Worm (Caenorhabditis elegans): Measurements from ENCODE around the gene Y40C7B.4.

The Y40C7B.4 gene

DNA sequence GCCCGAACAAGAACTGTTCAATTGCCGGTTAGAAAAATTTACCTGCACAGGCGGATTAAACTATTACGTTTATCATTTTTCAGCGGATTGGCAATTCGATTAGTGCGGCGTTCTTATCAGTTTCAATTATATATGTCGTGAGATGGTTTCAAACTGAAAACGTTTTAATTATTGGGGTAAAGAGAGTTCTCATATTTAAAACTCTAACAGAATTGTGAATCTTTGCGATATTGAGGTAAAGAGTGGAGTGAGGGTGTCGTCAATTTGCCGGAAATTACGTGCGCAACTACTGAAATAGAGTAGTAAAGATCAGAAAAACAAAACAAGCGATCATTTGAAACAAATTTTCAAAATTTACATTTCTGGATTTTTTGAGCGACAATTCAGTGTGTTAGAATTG, 26.5 kb downstream of the Y40C7B.4 start, which contains the start of gene T25G12.6:
TSS of gene T25G12.6 (minus strand) at position 101 of the 400 bp plus-strand sequence.
- TF ChIP-seq pqm-1 (tag; optimal IDR thresholded peaks at IDR 0.05), result no peak
- no peak for TF ChIP-seq hlh-15 (tag; optimal IDR thresholded peaks at IDR 0.05)
- TF ChIP-seq syd-9 (tag; optimal IDR thresholded peaks at IDR 0.05), result no peak
- TF ChIP-seq T23F11.4 (GFP tag; optimal IDR thresholded peaks at IDR 0.05), result no peak
- no peak for TF ChIP-seq lim-6 (tag; optimal IDR thresholded peaks at IDR 0.05)
- no peak for TF ChIP-seq ceh-34 (tag; optimal IDR thresholded peaks at IDR 0.05)
- TF ChIP-seq tbx-7 (tag; optimal IDR thresholded peaks at IDR 0.05), result no peak
- no peak for TF ChIP-seq ttx-3 (tag; optimal IDR thresholded peaks at IDR 0.05)
- no peak for TF ChIP-seq mec-3 (tag; optimal IDR thresholded peaks at IDR 0.05; ENCODE audit: borderline replicate concordance)
- TF ChIP-seq madf-2 (tag; optimal IDR thresholded peaks at IDR 0.05), result no peak
- TF ChIP-seq unc-86 (tag; optimal IDR thresholded peaks at IDR 0.05), result no peak
- no peak for TF ChIP-seq K02D7.2 (tag; optimal IDR thresholded peaks at IDR 0.05)

DNA sequence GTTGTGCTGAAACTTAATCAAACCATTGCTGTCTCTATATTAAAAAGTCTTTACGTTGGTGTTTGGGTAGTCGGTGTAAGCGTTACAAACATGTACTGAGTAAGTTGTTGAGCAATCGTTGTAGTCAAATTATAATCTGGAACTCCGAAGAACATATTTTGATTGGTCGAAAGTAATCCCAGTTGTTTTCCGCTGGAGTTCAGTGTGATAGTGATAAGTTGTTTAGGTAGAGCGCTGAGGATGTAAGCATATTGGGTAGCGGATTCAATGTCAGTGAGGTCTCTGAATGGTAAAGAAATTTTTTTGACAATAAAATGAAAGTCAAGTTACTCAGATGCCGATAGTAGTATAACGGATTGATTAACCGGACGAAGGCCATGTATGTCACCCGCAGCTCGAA, 29.2 kb downstream of the Y40C7B.4 start:
- TF ChIP-seq nfya-1 (tag; optimal IDR thresholded peaks at IDR 0.05), result no peak

DNA sequence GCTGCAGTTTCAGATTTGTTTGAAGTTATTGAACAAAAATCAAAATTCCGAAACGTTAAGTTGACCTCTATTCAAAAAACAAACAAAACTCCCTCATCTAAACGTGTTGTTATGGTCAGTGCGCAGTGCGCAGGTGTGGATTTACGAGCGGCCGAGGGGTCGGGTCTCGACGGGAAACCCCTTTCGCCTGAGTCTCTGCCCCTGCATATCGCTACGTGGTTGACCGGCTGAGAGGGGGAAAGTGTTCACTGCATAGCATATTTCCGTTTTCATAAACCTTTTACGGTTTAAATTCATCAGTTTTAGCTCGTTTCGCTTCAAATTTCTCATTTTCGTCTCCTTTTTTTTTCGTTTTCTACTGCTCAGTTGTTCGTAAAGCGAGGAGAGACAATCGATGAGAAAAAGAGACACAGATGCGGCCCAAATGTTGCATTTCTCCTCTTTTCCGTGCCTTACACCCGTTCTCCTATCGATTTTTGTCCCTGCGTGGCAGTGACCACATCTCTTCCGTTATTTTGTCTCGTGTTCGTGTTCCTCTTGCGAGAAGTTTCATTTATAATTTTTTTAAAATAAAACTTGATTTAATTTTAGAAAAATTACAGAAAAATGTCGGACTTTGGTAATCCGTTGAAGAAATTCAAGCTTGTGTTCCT, 34.6 kb downstream of the Y40C7B.4 start, which contains the start of gene rab-6.2:
TSS of gene rab-6.2 (plus strand) at position 603 of the 653 bp plus-strand sequence.
- no peak for TF ChIP-seq unc-3 (GFP tag; conservative IDR thresholded peaks at IDR 0.05)
- TF ChIP-seq unc-3 (tag; optimal IDR thresholded peaks at IDR 0.05), result no peak
- no peak for TF ChIP-seq fkh-6 (tag; optimal IDR thresholded peaks at IDR 0.05)
- no peak for TF ChIP-seq sox-2 (GFP tag; IDR thresholded peaks at IDR 0.05)
- TF ChIP-seq K02D7.2 (tag; optimal IDR thresholded peaks at IDR 0.05), result no peak
- TF ChIP-seq zip-5 (tag; optimal IDR thresholded peaks at IDR 0.05), result no peak
- TF ChIP-seq T23F11.4 (GFP tag; optimal IDR thresholded peaks at IDR 0.05), result no peak
- TF ChIP-seq Y22D7AL.16 (tag; optimal IDR thresholded peaks at IDR 0.05), result no peak
- no peak for TF ChIP-seq nhr-11 (tag; optimal IDR thresholded peaks at IDR 0.05)
- TF ChIP-seq unc-42 (tag; optimal IDR thresholded peaks at IDR 0.05), result peak; percentile 19
- TF ChIP-seq ceh-6 (GFP tag; optimal IDR thresholded peaks at IDR 0.05), result no peak
- no peak for TF ChIP-seq hlh-30 (tag; optimal IDR thresholded peaks at IDR 0.05; ENCODE audit: insufficient read depth)
- TF ChIP-seq npax-4 (tag; optimal IDR thresholded peaks at IDR 0.05), result no peak
- TF ChIP-seq elt-4 (tag; optimal IDR thresholded peaks at IDR 0.05), result no peak
- no peak for TF ChIP-seq madf-2 (tag; optimal IDR thresholded peaks at IDR 0.05)
- TF ChIP-seq sox-4 (tag; optimal IDR thresholded peaks at IDR 0.05), result no peak
- peak; percentile 79 for TF ChIP-seq ceh-48 (tag; optimal IDR thresholded peaks at IDR 0.05)
- peak; percentile 6 for TF ChIP-seq ref-2 (tag; optimal IDR thresholded peaks at IDR 0.05)
- no peak for TF ChIP-seq dve-1 (tag; optimal IDR thresholded peaks at IDR 0.05)
- TF ChIP-seq rnt-1 (tag; optimal IDR thresholded peaks at IDR 0.05), result no peak
- TF ChIP-seq ahr-1 (tag; optimal IDR thresholded peaks at IDR 0.05), result no peak
- peak; percentile 26 for TF ChIP-seq ceh-34 (tag; optimal IDR thresholded peaks at IDR 0.05)
- no peak for TF ChIP-seq pha-4 (tag; optimal IDR thresholded peaks at IDR 0.05)
- no peak for TF ChIP-seq ets-4 (tag; optimal IDR thresholded peaks at IDR 0.05)
- no peak for TF ChIP-seq unc-86 (tag; optimal IDR thresholded peaks at IDR 0.05)
- TF ChIP-seq ceh-14 (tag; optimal IDR thresholded peaks at IDR 0.05), result no peak
- peak; percentile 56 for TF ChIP-seq sdc-2 (tag; optimal IDR thresholded peaks at IDR 0.05)
- TF ChIP-seq hlh-6 (tag; optimal IDR thresholded peaks at IDR 0.05), result no peak
- no peak for TF ChIP-seq ceh-19 (GFP tag; optimal IDR thresholded peaks at IDR 0.05)
- TF ChIP-seq eyg-1 (tag; optimal IDR thresholded peaks at IDR 0.05), result no peak
- no peak for TF ChIP-seq pros-1 (tag; optimal IDR thresholded peaks at IDR 0.05)
- no peak for TF ChIP-seq pag-3 (tag; optimal IDR thresholded peaks at IDR 0.05; ENCODE audit: borderline replicate concordance)
- TF ChIP-seq tbx-2 (tag; optimal IDR thresholded peaks at IDR 0.05), result peak; percentile 30
- no peak for TF ChIP-seq lim-6 (tag; optimal IDR thresholded peaks at IDR 0.05)
- peak; percentile 45 for TF ChIP-seq ceh-31 (tag; optimal IDR thresholded peaks at IDR 0.05)
- no peak for TF ChIP-seq ceh-18 (tag; optimal IDR thresholded peaks at IDR 0.05)
- peak; percentile 5 for TF ChIP-seq nfya-1 (tag; optimal IDR thresholded peaks at IDR 0.05)
- no peak for TF ChIP-seq ztf-16 (tag; optimal IDR thresholded peaks at IDR 0.05)
- TF ChIP-seq pqm-1 (tag; optimal IDR thresholded peaks at IDR 0.05), result no peak
- TF ChIP-seq hlh-8 (tag; optimal IDR thresholded peaks at IDR 0.05), result no peak
- TF ChIP-seq ceh-2 (tag; optimal IDR thresholded peaks at IDR 0.05), result no peak
- TF ChIP-seq nhr-232 (tag; optimal IDR thresholded peaks at IDR 0.05), result no peak
- TF ChIP-seq ceh-24 (tag; optimal IDR thresholded peaks at IDR 0.05), result no peak
